Worm (Caenorhabditis elegans) whole organism, young adult: ENCODE measurements around the gene Y70C5A.3.

Experiments
- ets-4 ChIP-seq: fragments of 200-800 bp; sonication (Bioruptor generic); optimal IDR thresholded peaks from 2 replicates; lab custom pipeline; 2018; ENCODE audit warnings: mild to moderate bottlenecking, missing genetic modification characterization, missing compliant biosample characterization
- sea-2 ChIP-seq: fragments of 200-800 bp; sonication (Bioruptor generic); IDR thresholded peaks from 2 replicates; pipeline ENCODE4 v1.3.6; 2022; ENCODE audit warnings: missing genetic modification characterization, missing compliant biosample characterization

ce11 chrV:16648317-16649018 lies 27.7 kb upstream of the Y70C5A.3 start, which contains the start of gene W06G6.20:
- no peak for TF ChIP-seq ets-4 (GFP tag; lab: Kevin White, UChicago)
- TF ChIP-seq sea-2 (GFP tag; lab: Robert Waterston, UW), result no peak
